Fruit fly (Drosophila melanogaster) whole organism: Measurements from ENCODE around the gene Tis11.

Experiments
- psq ChIP-seq: fragments of >200 bp; optimal IDR thresholded peaks from 2 replicates; lab custom pipeline; 2017
- usp ChIP-seq: fragments of >200 bp; optimal IDR thresholded peaks from 2 replicates; lab custom pipeline; 2017; ENCODE audit warnings: missing biosample characterization, missing genetic modification characterization, mixed read lengths

dm6 chrX:12665796-12666338 is 6.7 kb downstream of the Tis11 start:
- no peak for TF ChIP-seq usp
- TF ChIP-seq psq = no peak
